Worm (Caenorhabditis elegans) whole organism, L3 larva: ENCODE measurements around the gene ndx-6.

Experiments
- ZK546.5 ChIP-seq: sonication (generic microtip); optimal IDR thresholded peaks from 2 replicates; lab custom pipeline; 2017; ENCODE audit warnings: missing biosample characterization, missing genetic modification characterization
- ceh-16 ChIP-seq: sonication (generic microtip); optimal IDR thresholded peaks from 2 replicates; lab custom pipeline; 2017; ENCODE audit warnings: missing biosample characterization, missing genetic modification characterization
- ceh-28 ChIP-seq: fragments of 150-350 bp; optimal IDR thresholded peaks from 2 replicates; lab custom pipeline; 2014; ENCODE audit warnings: missing biosample characterization, missing genetic modification reagents, missing genetic modification characterization
- ceh-82 ChIP-seq: fragments of 150-350 bp; optimal IDR thresholded peaks from 2 replicates; lab custom pipeline; 2014; ENCODE audit warnings: missing biosample characterization, missing genetic modification characterization
- egl-5 ChIP-seq: fragments of 150-350 bp; optimal IDR thresholded peaks from 2 replicates; lab custom pipeline; 2017; ENCODE audit warnings: missing biosample characterization, missing genetic modification reagents, missing genetic modification characterization, inconsistent platforms
- elt-2 ChIP-seq: sonication (generic microtip); optimal IDR thresholded peaks from 2 replicates; lab custom pipeline; 2016; ENCODE audit warnings: missing genetic modification reagents, mild to moderate bottlenecking, missing genetic modification characterization, missing compliant biosample characterization
- elt-3 ChIP-seq, 3 experiments: fragments of 150-350 bp in 1 of 3; sonication (generic microtip) in 2 of 3; optimal IDR thresholded peaks; 2 replicates in 2 of 3; 4 replicates in 1 of 3; lab custom pipeline; 2014 to 2017; ENCODE audit warnings: missing biosample characterization in 3 of 3, missing genetic modification characterization in 3 of 3
- fkh-10 ChIP-seq: sonication (generic microtip); optimal IDR thresholded peaks from 2 replicates; lab custom pipeline; 2017; ENCODE audit warnings: missing biosample characterization, missing genetic modification reagents, missing genetic modification characterization
- fos-1 ChIP-seq: fragments of 150-350 bp; optimal IDR thresholded peaks from 2 replicates; lab custom pipeline; 2014; ENCODE audit warnings: missing biosample characterization, missing genetic modification characterization
- hmg-11 ChIP-seq: sonication (generic microtip); optimal IDR thresholded peaks from 2 replicates; lab custom pipeline; 2016; ENCODE audit warnings: missing genetic modification characterization, missing compliant biosample characterization
- jun-1 ChIP-seq: fragments of 150-350 bp; optimal IDR thresholded peaks from 2 replicates; lab custom pipeline; 2014; ENCODE audit warnings: missing biosample characterization, missing genetic modification reagents, missing genetic modification characterization
- lin-15B ChIP-seq: fragments of 150-350 bp; optimal IDR thresholded peaks from 2 replicates; lab custom pipeline; 2014; ENCODE audit warnings: missing biosample characterization, missing genetic modification characterization
- lin-39 ChIP-seq: fragments of 150-350 bp; optimal IDR thresholded peaks from 2 replicates; lab custom pipeline; 2018; ENCODE audit warnings: missing biosample characterization, missing genetic modification reagents, missing genetic modification characterization
- lsy-12 ChIP-seq: sonication (generic microtip); optimal IDR thresholded peaks from 2 replicates; lab custom pipeline; 2016; ENCODE audit warnings: mild to moderate bottlenecking, missing genetic modification characterization, missing compliant biosample characterization
- mdl-1 ChIP-seq: fragments of 150-350 bp; optimal IDR thresholded peaks from 2 replicates; lab custom pipeline; 2014; ENCODE audit warnings: missing biosample characterization, missing genetic modification characterization
- mml-1 ChIP-seq: fragments of 150-350 bp; sonication (generic microtip); optimal IDR thresholded peaks from 3 replicates; lab custom pipeline; 2014; ENCODE audit warnings: missing biosample characterization, missing genetic modification characterization
- nhr-23 ChIP-seq: fragments of 150-350 bp; optimal IDR thresholded peaks from 2 replicates; lab custom pipeline; 2014; ENCODE audit warnings: missing biosample characterization, missing genetic modification reagents, missing genetic modification characterization
- nhr-25 ChIP-seq: sonication (generic microtip); optimal IDR thresholded peaks from 2 replicates; lab custom pipeline; 2017; ENCODE audit warnings: missing biosample characterization, missing genetic modification characterization
- nhr-76 ChIP-seq: fragments of 150-350 bp; sonication (generic microtip); optimal IDR thresholded peaks from 5 replicates; lab custom pipeline; 2014; ENCODE audit warnings: missing biosample characterization, missing genetic modification characterization
- nhr-77 ChIP-seq: fragments of 150-350 bp; optimal IDR thresholded peaks from 2 replicates; lab custom pipeline; 2014; ENCODE audit warnings: missing biosample characterization, missing genetic modification characterization
- pha-4 ChIP-seq: fragments of 150-350 bp; optimal IDR thresholded peaks from 2 replicates; lab custom pipeline; 2014; ENCODE audit warnings: missing biosample characterization, missing genetic modification reagents, missing genetic modification characterization
- snpc-4 ChIP-seq: fragments of 150-350 bp; optimal IDR thresholded peaks from 2 replicates; lab custom pipeline; 2014; ENCODE audit warnings: missing biosample characterization, missing genetic modification characterization
- unc-39 ChIP-seq: sonication (generic microtip); optimal IDR thresholded peaks from 4 replicates; lab custom pipeline; 2017; ENCODE audit warnings: missing biosample characterization, missing genetic modification characterization
- zag-1 ChIP-seq: fragments of 150-350 bp; optimal IDR thresholded peaks from 2 replicates; lab custom pipeline; 2014; ENCODE audit warnings: missing biosample characterization, missing genetic modification characterization

Gene ndx-6

DNA sequence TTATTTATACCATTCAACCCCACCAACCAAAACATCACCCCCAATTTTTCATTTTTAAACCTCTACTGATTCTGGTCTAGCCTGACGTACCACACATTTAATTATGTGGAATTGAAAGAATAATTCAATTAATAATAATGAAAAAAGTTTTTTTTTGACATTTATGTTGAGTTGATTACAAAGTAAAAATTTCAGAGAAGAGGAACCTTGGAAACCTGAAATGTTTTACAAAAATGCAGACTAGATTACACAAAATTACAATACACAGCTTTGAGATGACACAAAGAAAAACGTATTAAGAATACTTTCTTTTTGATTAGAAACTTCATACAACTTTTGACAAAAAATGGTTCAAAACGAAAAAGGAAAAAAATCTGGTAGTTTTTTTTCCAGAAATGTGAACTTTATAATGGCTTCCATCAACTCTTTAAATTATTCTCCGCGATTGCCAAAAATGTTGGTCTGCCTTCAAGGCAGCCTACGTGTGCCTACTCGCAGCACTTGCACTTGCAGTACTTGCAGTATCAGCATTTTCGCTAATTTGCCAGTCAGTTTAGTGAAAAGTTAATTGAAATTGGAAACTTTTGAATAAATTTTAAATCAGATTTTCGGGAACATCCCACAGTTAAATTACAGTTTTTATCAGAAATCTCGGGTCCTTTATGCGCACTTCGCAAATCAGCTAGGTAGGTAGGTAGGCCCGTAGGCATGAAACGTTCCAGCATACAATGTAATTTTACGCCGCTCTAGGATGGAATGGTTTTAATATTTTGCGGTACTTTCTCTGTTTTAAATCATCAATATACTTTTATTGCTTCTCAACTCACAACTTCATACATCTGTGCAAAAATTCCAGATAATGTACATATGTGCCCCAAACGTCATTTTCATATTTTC, 48.8 kb downstream of the ndx-6 start:
- TF ChIP-seq lin-15B (tag; lab: Kevin White, UChicago) (no peak), elt-3 (tag; optimal IDR thresholded peaks at IDR 0.05; lab: Kevin White, UChicago) (no peak), ceh-16 (tag; lab: Kevin White, UChicago) (no peak), jun-1 (tag; lab: Kevin White, UChicago) (peak; percentile 27), ceh-28 (tag; lab: Kevin White, UChicago) (peak; percentile 8), nhr-77 (tag; lab: Kevin White, UChicago) (no peak), nhr-25 (no peak), ceh-82 (tag; lab: Kevin White, UChicago) (no peak), mdl-1 (no peak), lsy-12 (peak; percentile 40), fos-1 (tag; lab: Kevin White, UChicago) (peak; percentile 12), zag-1 (tag; lab: Kevin White, UChicago) (no peak), pha-4 (tag; lab: Kevin White, UChicago) (peak; percentile 23), fkh-10 (GFP tag; lab: Kevin White, UChicago) (no peak), mml-1 (tag; lab: Kevin White, UChicago) (no peak), ZK546.5 (tag; lab: Kevin White, UChicago) (no peak), nhr-23 (tag; lab: Kevin White, UChicago) (no peak), hmg-11 (no peak), snpc-4 (tag; lab: Kevin White, UChicago) (no peak), lin-39 (tag; lab: Kevin White, UChicago) (no peak), unc-39 (tag; lab: Kevin White, UChicago) (no peak)

DNA sequence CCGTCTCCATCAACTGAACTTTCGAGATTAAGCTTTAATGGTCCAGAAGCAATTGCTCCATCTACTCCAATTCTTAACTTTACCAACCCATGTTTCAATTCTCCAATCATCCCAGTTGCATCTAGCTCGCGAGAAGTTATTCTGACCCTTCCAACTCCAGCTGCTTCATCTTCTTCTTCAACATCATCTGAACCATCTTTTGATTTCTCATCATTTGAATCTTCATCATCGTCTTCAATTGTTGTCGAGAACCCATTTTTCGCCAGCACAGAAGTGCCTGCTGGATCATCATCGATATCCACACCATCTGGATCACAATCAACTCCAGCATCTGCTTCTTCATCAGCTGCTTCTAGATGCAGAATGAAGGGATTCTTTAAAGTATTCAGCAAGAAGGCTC, 50.1 kb downstream of the ndx-6 start:
- TF ChIP-seq nhr-76 (tag; lab: Kevin White, UChicago) (no peak), unc-39 (tag; lab: Kevin White, UChicago) (no peak), elt-2 (tag; lab: Kevin White, UChicago) (peak; percentile 2), egl-5 (tag; lab: Kevin White, UChicago) (no peak)
